Fruit fly (Drosophila melanogaster): ENCODE measurements around the gene KaiR1D.

KaiR1D gene

DNA sequence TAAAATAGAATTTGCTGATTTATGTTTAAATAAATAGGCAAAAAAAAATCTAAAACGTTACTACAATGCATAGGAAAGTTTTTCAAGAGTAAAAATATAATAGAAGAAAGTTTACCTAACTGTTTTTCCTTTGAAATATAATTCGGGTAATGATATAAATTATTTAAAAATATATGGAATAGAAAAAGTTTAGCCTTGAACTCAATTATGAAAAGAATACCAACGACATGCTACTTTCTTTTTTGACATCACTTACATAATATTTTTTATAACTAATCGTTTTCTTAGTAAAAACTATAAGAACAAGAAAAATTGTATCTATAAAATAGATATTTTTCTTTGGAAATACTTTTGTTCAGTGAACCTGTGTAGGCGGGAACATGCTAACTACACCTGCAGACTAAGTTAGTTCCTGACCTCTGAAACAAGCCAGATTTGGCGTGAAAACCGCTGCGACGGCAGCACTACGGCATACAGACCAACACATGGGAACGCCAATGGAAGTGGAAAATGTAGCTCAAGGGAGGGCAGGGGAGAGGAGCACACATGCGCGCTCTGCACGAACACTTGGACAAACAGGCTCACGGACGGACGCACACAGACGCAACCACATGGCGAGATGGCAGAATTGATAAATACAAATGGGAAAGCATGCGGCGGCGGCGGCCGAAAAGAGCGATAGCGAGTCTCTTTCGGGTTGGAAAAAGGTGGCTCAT lies 36.5 kb downstream of the KaiR1D start (continued):
- TF ChIP-seq pfk (GFP tag; optimal IDR thresholded peaks at IDR 0.05) (no peak), Jarid2 (GFP tag; optimal IDR thresholded peaks at IDR 0.05) (no peak), Hmr (GFP tag; optimal IDR thresholded peaks at IDR 0.05) (no peak), ttk (GFP tag; IDR thresholded peaks at IDR 0.05) (no peak), bcd (GFP tag; optimal IDR thresholded peaks at IDR 0.05) (peak; percentile 25), Lhr (GFP tag; optimal IDR thresholded peaks at IDR 0.05) (no peak), CG13775 (GFP tag; optimal IDR thresholded peaks at IDR 0.05) (peak; percentile 32), Ets97D (GFP tag; optimal IDR thresholded peaks at IDR 0.05) (no peak), grn (GFP tag; optimal IDR thresholded peaks at IDR 0.05) (peak; percentile 98), Spps (tag; optimal IDR thresholded peaks at IDR 0.05) (no peak), CG17385 (GFP tag; optimal IDR thresholded peaks at IDR 0.05) (no peak), tx (GFP tag; optimal IDR thresholded peaks at IDR 0.05) (no peak), vnd (GFP tag; IDR thresholded peaks at IDR 0.05; ENCODE audit: partially characterized antibody) (no peak), Drgx (GFP tag; IDR thresholded peaks at IDR 0.05) (no peak; the same call in 1 of the 2 replicates), btn (GFP tag; optimal IDR thresholded peaks at IDR 0.05) (no peak), CG18262 (tag; optimal IDR thresholded peaks at IDR 0.05) (peak; percentile 57), ems (GFP tag; optimal IDR thresholded peaks at IDR 0.05) (no peak), CG17328 (GFP tag; IDR thresholded peaks at IDR 0.05) (no peak), Sox100B (GFP tag; optimal IDR thresholded peaks at IDR 0.05) (peak; percentile 52), toy (GFP tag; IDR thresholded peaks at IDR 0.05) (no peak), hbn (GFP tag; IDR thresholded peaks at IDR 0.05; ENCODE audit: partially characterized antibody) (0 out of 2 replicates have a peak, but pooled peaks have one; percentile 37), Bdp1 (GFP tag; optimal IDR thresholded peaks at IDR 0.05) (no peak), az2 (GFP tag; optimal IDR thresholded peaks at IDR 0.05) (peak; percentile 20), Max (GFP tag; optimal IDR thresholded peaks at IDR 0.05) (no peak), CG4424 (GFP tag; optimal IDR thresholded peaks at IDR 0.05) (no peak), Ets65A (GFP tag) (no peak), CG31365 (tag; optimal IDR thresholded peaks at IDR 0.05) (no peak), Rx (GFP tag; IDR thresholded peaks at IDR 0.05) (no peak), Six4 (GFP tag; optimal IDR thresholded peaks at IDR 0.05) (no peak), CG14710 (tag; optimal IDR thresholded peaks at IDR 0.05) (peak; percentile 18), onecut (GFP tag; IDR thresholded peaks at IDR 0.05) (no peak), CG34224 (GFP tag; IDR thresholded peaks at IDR 0.05; ENCODE audit: partially characterized antibody) (no peak), peb (GFP tag; IDR thresholded peaks at IDR 0.05) (peak; percentile 17; the same call in 1 of the 2 replicates), Hmx (GFP tag; optimal IDR thresholded peaks at IDR 0.05) (no peak), CG14860 (GFP tag; IDR thresholded peaks at IDR 0.05; ENCODE audit: partially characterized antibody) (no peak), disco-r (GFP tag; optimal IDR thresholded peaks at IDR 0.05) (no peak), rib (GFP tag; IDR thresholded peaks at IDR 0.05) (peak; percentile 93), mirr (GFP tag; optimal IDR thresholded peaks at IDR 0.05) (peak; percentile 74), CG8478 (optimal IDR thresholded peaks at IDR 0.05) (no peak), CG7357 (GFP tag; IDR thresholded peaks at IDR 0.05) (no peak), seq (GFP tag; IDR thresholded peaks at IDR 0.05) (no peak), luna (GFP tag; optimal IDR thresholded peaks at IDR 0.05) (no peak), CG9817 (tag; optimal IDR thresholded peaks at IDR 0.05) (no peak), crp (GFP tag; optimal IDR thresholded peaks at IDR 0.05) (peak in 1 of 2 experiments; percentile 21), CG11560 (tag; IDR thresholded peaks at IDR 0.05) (no peak), Atf6 (GFP tag; IDR thresholded peaks at IDR 0.05) (peak; percentile 30; the same call in 1 of the 2 replicates), CG3065 (GFP tag; optimal IDR thresholded peaks at IDR 0.05) (no peak), CG3281 (GFP tag; optimal IDR thresholded peaks at IDR 0.05) (peak; percentile 7), Hsf (GFP tag; optimal IDR thresholded peaks at IDR 0.05) (no peak), odd (GFP tag; optimal IDR thresholded peaks at IDR 0.05) (no peak), nom (GFP tag; optimal IDR thresholded peaks at IDR 0.05) (no peak)

Data from whole organism, embryonic.